Worm (Caenorhabditis elegans) whole organism, young adult: ENCODE data around the gene C36A4.11.

ENCODE experiments used
- B0035.1 ChIP-seq: sonication (generic microtip); optimal IDR thresholded peaks from 2 replicates; lab custom pipeline; 2016; ENCODE audit warnings: missing genetic modification characterization, mild to moderate bottlenecking, missing compliant biosample characterization, missing genotype, missing genetic modification reagents
- B0336.3 ChIP-seq: fragments of 200-800 bp; sonication (Bioruptor generic); IDR thresholded peaks from 2 replicates; pipeline ENCODE4 v1.3.6; 2022; ENCODE audit warnings: missing genetic modification characterization, missing compliant biosample characterization
- C17E4.6 ChIP-seq: fragments of 200-800 bp; sonication (Bioruptor generic); IDR thresholded peaks from 2 replicates; pipeline ENCODE4 v1.3.6; 2022; ENCODE audit warnings: missing genetic modification reagents, missing genetic modification characterization, missing compliant biosample characterization
- D2030.7 ChIP-seq: fragments of 200-800 bp; sonication (Bioruptor generic); IDR thresholded peaks from 2 replicates; pipeline ENCODE4 v1.3.6; 2022; ENCODE audit warnings: missing genetic modification reagents, missing genetic modification characterization, missing compliant biosample characterization
- F23B12.7 ChIP-seq: sonication (generic microtip); optimal IDR thresholded peaks from 2 replicates; lab custom pipeline; 2017; ENCODE audit warnings: missing genetic modification characterization, mild to moderate bottlenecking, missing compliant biosample characterization, antibody characterized with exemption, moderate library complexity; ENCODE audit not compliant: insufficient read depth
- F33H1.4 ChIP-seq: fragments of 200-800 bp; sonication (Bioruptor generic); IDR thresholded peaks from 2 replicates; pipeline ENCODE4 v1.3.6; 2022; ENCODE audit warnings: missing genetic modification reagents, missing genetic modification characterization, missing compliant biosample characterization
- F37B4.10 ChIP-seq: fragments of 200-800 bp; sonication (Bioruptor generic); IDR thresholded peaks from 2 replicates; pipeline ENCODE4 v1.3.6; 2022; ENCODE audit warnings: missing genetic modification characterization, missing compliant biosample characterization
- F52B5.7 ChIP-seq: sonication (generic microtip); optimal IDR thresholded peaks from 2 replicates; lab custom pipeline; 2016; ENCODE audit warnings: mild to moderate bottlenecking, missing genetic modification characterization, missing compliant biosample characterization
- K12H6.12 ChIP-seq: fragments of 200-800 bp; sonication (Bioruptor generic); optimal IDR thresholded peaks from 2 replicates; lab custom pipeline; 2018; ENCODE audit warnings: mild to moderate bottlenecking, missing genetic modification characterization, missing compliant biosample characterization
- T26A5.8 ChIP-seq: sonication (generic microtip); optimal IDR thresholded peaks from 2 replicates; lab custom pipeline; 2016; ENCODE audit warnings: missing genetic modification characterization, missing compliant biosample characterization
- Y53G8AR.9 ChIP-seq: fragments of 200-800 bp; sonication (Bioruptor generic); conservative IDR thresholded peaks from 2 replicates; pipeline ENCODE4 v1.3.6; 2022; ENCODE audit warnings: missing genetic modification reagents, missing genetic modification characterization, missing compliant biosample characterization
- Y67H2A.10 ChIP-seq: fragments of 200-800 bp; sonication (Bioruptor generic); conservative IDR thresholded peaks from 2 replicates; pipeline ENCODE4 v1.3.6; 2022; ENCODE audit warnings: missing genetic modification reagents, missing genetic modification characterization, missing compliant biosample characterization
- Y95B8A.8 ChIP-seq: fragments of 200-800 bp; sonication (Bioruptor generic); IDR thresholded peaks from 2 replicates; pipeline ENCODE4 v1.3.6; 2022; ENCODE audit warnings: missing genetic modification reagents, missing genetic modification characterization, missing compliant biosample characterization
- atf-7 ChIP-seq: sonication (generic microtip); optimal IDR thresholded peaks from 2 replicates; lab custom pipeline; 2017; ENCODE audit warnings: mild to moderate bottlenecking, missing genetic modification characterization, missing compliant biosample characterization
- athp-1 ChIP-seq: sonication (generic microtip); optimal IDR thresholded peaks from 2 replicates; lab custom pipeline; 2017; ENCODE audit warnings: mild to moderate bottlenecking, missing genetic modification characterization, missing compliant biosample characterization
- attf-3 ChIP-seq: fragments of 200-800 bp; sonication (Bioruptor generic); conservative IDR thresholded peaks from 2 replicates; pipeline ENCODE4 v1.3.6; 2022; ENCODE audit warnings: missing genetic modification reagents, missing genetic modification characterization, missing compliant biosample characterization
- attf-6 ChIP-seq: fragments of 200-800 bp; sonication (Bioruptor generic); IDR thresholded peaks from 2 replicates; pipeline ENCODE4 v1.3.6; 2022; ENCODE audit warnings: missing genetic modification reagents, missing genetic modification characterization, missing compliant biosample characterization
- bed-2 ChIP-seq: fragments of 200-800 bp; sonication (Bioruptor generic); IDR thresholded peaks from 2 replicates; pipeline ENCODE4 v1.3.6; 2022; ENCODE audit warnings: missing genetic modification reagents, missing genetic modification characterization, missing compliant biosample characterization
- ccch-3 ChIP-seq: fragments of 200-800 bp; sonication (Bioruptor generic); optimal IDR thresholded peaks from 2 replicates; lab custom pipeline; 2018; ENCODE audit warnings: mild to moderate bottlenecking, missing genetic modification characterization, missing compliant biosample characterization
- ceh-100 ChIP-seq: fragments of 200-800 bp; sonication (Bioruptor generic); IDR thresholded peaks from 2 replicates; pipeline ENCODE4 v1.3.6; 2022; ENCODE audit warnings: missing genetic modification reagents, missing genetic modification characterization, missing compliant biosample characterization
- ceh-27 ChIP-seq: fragments of 200-800 bp; sonication (Bioruptor generic); optimal IDR thresholded peaks from 2 replicates; lab custom pipeline; 2018; ENCODE audit warnings: mild to moderate bottlenecking, missing genetic modification characterization, moderate library complexity, missing compliant biosample characterization
- ceh-58 ChIP-seq: fragments of 200-800 bp; sonication (Bioruptor generic); IDR thresholded peaks from 2 replicates; pipeline ENCODE4 v1.3.6; 2022; ENCODE audit warnings: missing genetic modification characterization, missing compliant biosample characterization
- dpff-1 ChIP-seq: sonication (generic microtip); optimal IDR thresholded peaks from 2 replicates; lab custom pipeline; 2017; ENCODE audit warnings: mild to moderate bottlenecking, missing genetic modification characterization, missing compliant biosample characterization
- efl-1 ChIP-seq: fragments of 150-350 bp; optimal IDR thresholded peaks from 2 replicates; lab custom pipeline; 2014; ENCODE audit warnings: missing biosample characterization, missing genetic modification reagents, missing genetic modification characterization
- ekl-4 ChIP-seq: fragments of 200-800 bp; sonication (Bioruptor generic); IDR thresholded peaks from 2 replicates; pipeline ENCODE4 v1.3.6; 2022; ENCODE audit warnings: missing genetic modification reagents, missing genetic modification characterization, missing compliant biosample characterization
- ets-4 ChIP-seq: fragments of 200-800 bp; sonication (Bioruptor generic); optimal IDR thresholded peaks from 2 replicates; lab custom pipeline; 2018; ENCODE audit warnings: mild to moderate bottlenecking, missing genetic modification characterization, missing compliant biosample characterization
- him-1 ChIP-seq: sonication (generic microtip); optimal IDR thresholded peaks from 2 replicates; lab custom pipeline; 2016; ENCODE audit warnings: missing genotype, missing genetic modification reagents, missing genetic modification characterization, missing compliant biosample characterization
- lin-40 ChIP-seq: sonication (generic microtip); optimal IDR thresholded peaks from 2 replicates; lab custom pipeline; 2016; ENCODE audit warnings: missing genetic modification characterization, mild to moderate bottlenecking, missing compliant biosample characterization, missing genotype, missing genetic modification reagents
- lin-54 ChIP-seq: fragments of 200-800 bp; sonication (Bioruptor generic); optimal IDR thresholded peaks from 2 replicates; lab custom pipeline; 2018; ENCODE audit warnings: mild to moderate bottlenecking, missing genetic modification characterization, missing compliant biosample characterization
- lsl-1 ChIP-seq: fragments of 200-800 bp; sonication (Bioruptor generic); optimal IDR thresholded peaks from 2 replicates; lab custom pipeline; 2018; ENCODE audit warnings: mild to moderate bottlenecking, missing genetic modification characterization, moderate library complexity, missing compliant biosample characterization
- lsy-27 ChIP-seq: sonication (generic microtip); optimal IDR thresholded peaks from 2 replicates; lab custom pipeline; 2017; ENCODE audit warnings: missing genetic modification characterization, mild to moderate bottlenecking, missing compliant biosample characterization, antibody characterized with exemption, missing genotype, borderline replicate concordance; ENCODE audit not compliant: insufficient read depth
- madf-6 ChIP-seq: fragments of 200-800 bp; sonication (Bioruptor generic); IDR thresholded peaks from 2 replicates; pipeline ENCODE4 v1.3.6; 2022; ENCODE audit warnings: missing genetic modification reagents, missing genetic modification characterization, missing compliant biosample characterization
- mcd-1 ChIP-seq: fragments of 200-800 bp; sonication (Bioruptor generic); IDR thresholded peaks from 2 replicates; pipeline ENCODE4 v1.3.6; 2022; ENCODE audit warnings: missing genetic modification reagents, missing genetic modification characterization, missing compliant biosample characterization
- mes-4 ChIP-seq: sonication (generic microtip); optimal IDR thresholded peaks from 2 replicates; lab custom pipeline; 2016; ENCODE audit warnings: missing genotype, missing genetic modification characterization, missing compliant biosample characterization
- nfya-2 ChIP-seq: fragments of 200-800 bp; sonication (Bioruptor generic); IDR thresholded peaks from 2 replicates; pipeline ENCODE4 v1.3.6; 2022; ENCODE audit warnings: missing genetic modification reagents, missing genetic modification characterization, missing compliant biosample characterization
- nhr-179 ChIP-seq: sonication (generic microtip); optimal IDR thresholded peaks from 2 replicates; lab custom pipeline; 2016; ENCODE audit warnings: mild to moderate bottlenecking, missing genetic modification characterization, missing compliant biosample characterization
- nhr-90 ChIP-seq: sonication (generic microtip); optimal IDR thresholded peaks from 2 replicates; lab custom pipeline; 2016; ENCODE audit warnings: missing genotype, mild to moderate bottlenecking, missing genetic modification characterization, missing compliant biosample characterization
- pha-4 ChIP-seq: fragments of 150-350 bp; sonication (generic microtip); optimal IDR thresholded peaks from 2 replicates; lab custom pipeline; 2014; ENCODE audit warnings: missing biosample characterization, missing genetic modification reagents, missing genetic modification characterization
- rcor-1 ChIP-seq: fragments of 200-800 bp; sonication (Bioruptor generic); IDR thresholded peaks from 2 replicates; pipeline ENCODE4 v1.3.6; 2022; ENCODE audit warnings: missing genetic modification reagents, missing genetic modification characterization, missing compliant biosample characterization
- rpc-1 ChIP-seq, 2 experiments: fragments of 150-350 bp in 1 of 2; sonication (generic microtip) in 1 of 2; optimal IDR thresholded peaks; 2 replicates each; lab custom pipeline; 2014 to 2018; ENCODE audit warnings: missing biosample characterization in 1 of 2, missing genetic modification characterization in 1 of 2, missing genetic modification reagents in 1 of 2, missing genotype in 1 of 2
- snpc-1.1 ChIP-seq: sonication (generic microtip); optimal IDR thresholded peaks from 2 replicates; lab custom pipeline; 2017; ENCODE audit warnings: missing genetic modification characterization, mild to moderate bottlenecking, missing compliant biosample characterization, antibody characterized with exemption, moderate library complexity, missing genotype, missing genetic modification reagents; ENCODE audit not compliant: insufficient read depth
- snpc-3.4 ChIP-seq: sonication (generic microtip); optimal IDR thresholded peaks from 2 replicates; lab custom pipeline; 2017; ENCODE audit warnings: missing genetic modification characterization, mild to moderate bottlenecking, missing compliant biosample characterization, antibody characterized with exemption, moderate library complexity, missing genotype, missing genetic modification reagents
- tbp1 ChIP-seq: fragments of 200-800 bp; sonication (Bioruptor generic); optimal IDR thresholded peaks from 2 replicates; lab custom pipeline; 2018; ENCODE audit warnings: mild to moderate bottlenecking, missing genetic modification characterization, missing compliant biosample characterization
- unc-130 ChIP-seq: sonication (generic microtip); optimal IDR thresholded peaks from 2 replicates; lab custom pipeline; 2016; ENCODE audit warnings: missing genetic modification reagents, missing genetic modification characterization, missing compliant biosample characterization
- xnd-1 ChIP-seq: sonication (generic microtip); optimal IDR thresholded peaks from 2 replicates; lab custom pipeline; 2016; ENCODE audit warnings: missing genotype, missing genetic modification reagents, missing genetic modification characterization, missing compliant biosample characterization
- zim-3 ChIP-seq: sonication (generic microtip); optimal IDR thresholded peaks from 2 replicates; lab custom pipeline; 2017; ENCODE audit warnings: mild to moderate bottlenecking, missing genetic modification characterization, moderate library complexity, missing compliant biosample characterization
- ztf-22 ChIP-seq: fragments of 200-800 bp; sonication (Bioruptor generic); optimal IDR thresholded peaks from 2 replicates; lab custom pipeline; 2018; ENCODE audit warnings: mild to moderate bottlenecking, missing genetic modification characterization, moderate library complexity, missing compliant biosample characterization
- ztf-26 ChIP-seq: sonication (generic microtip); optimal IDR thresholded peaks from 2 replicates; lab custom pipeline; 2017; ENCODE audit warnings: missing genetic modification characterization, missing compliant biosample characterization

C36A4.11 gene

DNA sequence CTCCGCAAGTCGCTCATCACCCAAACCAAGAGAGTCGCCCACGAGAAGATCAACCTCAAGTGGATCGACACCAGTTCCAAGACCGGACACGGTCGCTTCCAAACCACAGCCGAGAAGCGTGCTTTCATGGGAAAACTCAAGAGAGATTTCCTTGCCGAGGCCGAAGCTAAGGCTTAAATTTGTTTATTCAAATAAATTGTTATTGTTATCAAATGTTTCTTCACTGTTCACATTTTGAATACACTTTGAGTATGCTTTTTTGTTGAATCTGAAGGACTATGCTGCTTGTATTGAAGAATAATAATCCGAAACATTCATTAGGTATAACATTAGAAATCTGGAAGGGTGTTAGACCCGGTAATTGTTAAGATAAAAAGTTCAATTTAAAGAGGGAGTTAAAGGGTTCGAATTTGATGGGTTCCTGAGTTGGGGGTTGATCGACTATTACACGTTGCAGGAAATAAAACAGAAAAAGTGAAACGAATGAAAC lies 29.0 kb downstream of the C36A4.11 start (continued):
- TF ChIP-seq bed-2 (GFP tag; lab: Robert Waterston, UW) (no peak), athp-1 (tag; lab: Kevin White, UChicago) (peak; percentile 94), dpff-1 (tag; lab: Kevin White, UChicago) (peak; percentile 12), atf-7 (tag; lab: Kevin White, UChicago) (peak; percentile 82), B0336.3 (GFP tag; lab: Robert Waterston, UW) (peak; percentile 94), unc-130 (GFP tag; lab: Kevin White, UChicago) (peak; percentile 90), Y53G8AR.9 (GFP tag; lab: Robert Waterston, UW) (peak; percentile 92), ccch-3 (GFP tag; lab: Kevin White, UChicago) (no peak), mcd-1 (peak; percentile 60; the same call in 1 of the 2 replicates), snpc-3.4 (peak; percentile 90), mes-4 (tag; lab: Kevin White, UChicago) (peak; percentile 62), K12H6.12 (tag; lab: Kevin White, UChicago) (no peak), F23B12.7 (tag; lab: Kevin White, UChicago) (peak; percentile 47), F52B5.7 (tag; lab: Kevin White, UChicago) (peak; percentile 84), tbp1 (GFP tag; lab: Kevin White, UChicago) (peak; percentile 68), rpc-1 (optimal IDR thresholded peaks at IDR 0.05; lab: Kevin White, UChicago) (no peak), rpc-1 (tag; optimal IDR thresholded peaks at IDR 0.05; lab: Kevin White, UChicago) (peak; percentile 21), T26A5.8 (peak; percentile 82), ceh-27 (peak; percentile 41), F33H1.4 (GFP tag; lab: Robert Waterston, UW) (0 out of 2 replicates have a peak, but pooled peaks have one; percentile 21), lsy-27 (no peak), lsl-1 (GFP tag; lab: Kevin White, UChicago) (peak; percentile 71), nhr-90 (tag; lab: Kevin White, UChicago) (peak; percentile 59), lin-54 (GFP tag; lab: Kevin White, UChicago) (peak; percentile 78), B0035.1 (tag; lab: Kevin White, UChicago) (peak; percentile 54), attf-6 (peak; percentile 82), ets-4 (GFP tag; lab: Kevin White, UChicago) (peak; percentile 77), Y67H2A.10 (GFP tag; lab: Robert Waterston, UW) (no peak), pha-4 (no peak), nhr-179 (peak; percentile 42), madf-6 (GFP tag; lab: Robert Waterston, UW) (peak; percentile 81), ztf-22 (GFP tag; lab: Kevin White, UChicago) (no peak), ztf-26 (tag; lab: Kevin White, UChicago) (peak; percentile 62), lin-40 (peak; percentile 4), rcor-1 (peak; percentile 76), attf-3 (GFP tag; lab: Robert Waterston, UW) (no peak), ekl-4 (GFP tag; lab: Robert Waterston, UW) (peak; percentile 88), xnd-1 (tag; lab: Kevin White, UChicago) (peak; percentile 38), D2030.7 (peak; percentile 59; the same call in 1 of the 2 replicates), C17E4.6 (peak; percentile 63; the same call in 1 of the 2 replicates), ceh-58 (GFP tag; lab: Robert Waterston, UW) (peak; percentile 73; the same call in 1 of the 2 replicates), F37B4.10 (GFP tag; lab: Robert Waterston, UW) (no peak), snpc-1.1 (tag; lab: Kevin White, UChicago) (peak; percentile 41), nfya-2 (peak; percentile 87), him-1 (tag; lab: Kevin White, UChicago) (peak; percentile 80), ceh-100 (peak; percentile 71), zim-3 (tag; lab: Kevin White, UChicago) (peak; percentile 77), efl-1 (GFP tag; lab: Kevin White, UChicago) (peak; percentile 34), Y95B8A.8 (peak; percentile 80)
